Fruit fly (Drosophila melanogaster): ENCODE data around the gene Brf.
A peak's percentile ranks its signal among the peaks of the same experiment; 100 is the strongest.

Gene Brf

DNA sequence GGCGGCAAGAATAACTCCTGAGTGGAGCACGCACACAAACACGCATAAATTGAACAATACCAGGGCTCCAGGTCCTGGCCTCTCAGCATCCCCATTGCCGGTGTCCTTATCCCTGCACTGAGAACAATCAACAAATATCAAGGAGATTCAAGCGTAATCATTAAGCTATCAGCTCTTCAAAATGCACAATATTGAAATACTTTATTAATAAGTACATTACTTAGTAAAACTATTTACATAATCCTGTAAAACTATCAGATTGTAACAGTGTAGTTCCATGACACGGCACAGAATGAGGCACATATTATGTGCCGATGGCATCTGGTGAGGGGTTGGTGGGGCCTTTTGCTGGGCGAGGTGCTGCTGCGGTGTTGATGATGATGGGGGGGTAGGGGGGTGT lies 20.0 kb downstream of the Brf start:
- TF ChIP-seq CG4730 (GFP tag; IDR thresholded peaks at IDR 0.05): no peak
- TF ChIP-seq caup (GFP tag; optimal IDR thresholded peaks at IDR 0.05; ENCODE audit: severe bottlenecking): peak; percentile 26
- TF ChIP-seq sima (GFP tag; optimal IDR thresholded peaks at IDR 0.05): no peak
- peak; percentile 65 for TF ChIP-seq dysf (GFP tag; IDR thresholded peaks at IDR 0.05)
- peak; percentile 55; the same call in 1 of the 2 replicates for TF ChIP-seq crol (GFP tag; IDR thresholded peaks at IDR 0.05)
- no peak for TF ChIP-seq gsb-n (tag; optimal IDR thresholded peaks at IDR 0.05)
- TF ChIP-seq CG9817 (tag; optimal IDR thresholded peaks at IDR 0.05): peak; percentile 24
- no peak for TF ChIP-seq Optix (GFP tag; IDR thresholded peaks at IDR 0.05)
- TF ChIP-seq Oli (tag; optimal IDR thresholded peaks at IDR 0.05): peak; percentile 0
- no peak for TF ChIP-seq CG5245 (GFP tag; optimal IDR thresholded peaks at IDR 0.05)
- peak; percentile 33 for TF ChIP-seq grau (tag; optimal IDR thresholded peaks at IDR 0.05)
- TF ChIP-seq Ptx1 (GFP tag; IDR thresholded peaks at IDR 0.05): peak; percentile 51
- TF ChIP-seq CG13894 (tag; optimal IDR thresholded peaks at IDR 0.05): peak; percentile 30
- TF ChIP-seq CG2120 (GFP tag; optimal IDR thresholded peaks at IDR 0.05): peak; percentile 41
- peak; percentile 29 for TF ChIP-seq CG3281 (GFP tag; optimal IDR thresholded peaks at IDR 0.05)
- TF ChIP-seq CG12769 (tag; optimal IDR thresholded peaks at IDR 0.05): peak; percentile 64
- TF ChIP-seq CG2678 (tag; optimal IDR thresholded peaks at IDR 0.05): peak; percentile 57
- no peak for TF ChIP-seq CG2712 (tag; optimal IDR thresholded peaks at IDR 0.05)
- 0 out of 3 replicates have a peak, but pooled peaks have one; percentile 34 for TF ChIP-seq Aef1 (GFP tag; IDR thresholded peaks at IDR 0.05)
- no peak for TF ChIP-seq lbe (GFP tag; optimal IDR thresholded peaks at IDR 0.05)
- peak; percentile 38 for TF ChIP-seq sens (GFP tag)
- TF ChIP-seq Oaz (GFP tag; IDR thresholded peaks at IDR 0.05): peak; percentile 15; the same call in 1 of the 2 replicates
- TF ChIP-seq Med (GFP tag): peak; percentile 82
- no peak for TF ChIP-seq CG18764 (GFP tag; optimal IDR thresholded peaks at IDR 0.05)
- no peak for TF ChIP-seq maf-S (GFP tag; optimal IDR thresholded peaks at IDR 0.05)
- peak; percentile 49 for TF ChIP-seq CG11504 (tag; optimal IDR thresholded peaks at IDR 0.05)
- peak; percentile 64; the same call in 2 of the 3 replicates for TF ChIP-seq row (GFP tag; IDR thresholded peaks at IDR 0.05)
- TF ChIP-seq CG13624 (GFP tag; optimal IDR thresholded peaks at IDR 0.05): no peak
- TF ChIP-seq CG7839 (tag; optimal IDR thresholded peaks at IDR 0.05): peak; percentile 55
- TF ChIP-seq ind (GFP tag; optimal IDR thresholded peaks at IDR 0.05): peak; percentile 11
- TF ChIP-seq Dbx (GFP tag; IDR thresholded peaks at IDR 0.05): peak; percentile 49; the same call in 1 of the 3 replicates
- peak; percentile 72 for TF ChIP-seq lab (GFP tag; optimal IDR thresholded peaks at IDR 0.05)
- TF ChIP-seq Sin3A (optimal IDR thresholded peaks at IDR 0.05): no peak
- no peak for TF ChIP-seq Sry-δ (GFP tag; optimal IDR thresholded peaks at IDR 0.05)
- TF ChIP-seq H15 (GFP tag; IDR thresholded peaks at IDR 0.05): no peak
- TF ChIP-seq Hmr (GFP tag; optimal IDR thresholded peaks at IDR 0.05): peak; percentile 62
- no peak for TF ChIP-seq Myb (GFP tag; optimal IDR thresholded peaks at IDR 0.05)
- peak; percentile 45; the same call in 1 of the 2 replicates for TF ChIP-seq slbo (GFP tag; IDR thresholded peaks at IDR 0.05)
- TF ChIP-seq pnt (GFP tag; optimal IDR thresholded peaks at IDR 0.05): no peak
- TF ChIP-seq CG12071 (GFP tag; optimal IDR thresholded peaks at IDR 0.05): peak; percentile 14
- TF ChIP-seq CG18599 (GFP tag; optimal IDR thresholded peaks at IDR 0.05): peak; percentile 78
- no peak for TF ChIP-seq wek (GFP tag; optimal IDR thresholded peaks at IDR 0.05)
- peak; percentile 25 for TF ChIP-seq abd-A (tag; optimal IDR thresholded peaks at IDR 0.05)
- TF ChIP-seq Sox102F (GFP tag; optimal IDR thresholded peaks at IDR 0.05): peak; percentile 19
- TF ChIP-seq wor (GFP tag; IDR thresholded peaks at IDR 0.05): 0 out of 2 replicates have a peak, but pooled peaks have one; percentile 18
- no peak for TF ChIP-seq mirr (GFP tag; optimal IDR thresholded peaks at IDR 0.05)
- TF ChIP-seq CG31365 (tag; optimal IDR thresholded peaks at IDR 0.05): no peak
- no peak for TF ChIP-seq CG3065 (GFP tag; optimal IDR thresholded peaks at IDR 0.05)
- no peak for TF ChIP-seq CG31441 (GFP tag; IDR thresholded peaks at IDR 0.05)
- TF ChIP-seq lilli (GFP tag; optimal IDR thresholded peaks at IDR 0.05): peak; percentile 2
- no peak for TF ChIP-seq Atf6 (GFP tag; IDR thresholded peaks at IDR 0.05)
- TF ChIP-seq CG10462 (GFP tag; optimal IDR thresholded peaks at IDR 0.05): no peak
